Worm (Caenorhabditis elegans) whole organism, L4/young adult: ENCODE measurements around the gene C05E7.3.

ENCODE experiments used
- dao-5 ChIP-seq: sonication (generic microtip); optimal IDR thresholded peaks from 2 replicates; lab custom pipeline; 2016; ENCODE audit warnings: missing genotype, missing genetic modification characterization, moderate library complexity, missing compliant biosample characterization
- him-1 ChIP-seq: sonication (generic microtip); optimal IDR thresholded peaks from 2 replicates; lab custom pipeline; 2016; ENCODE audit warnings: missing genotype, missing genetic modification reagents, missing genetic modification characterization, missing compliant biosample characterization

ce11 chrX:12908715-12909114 is 37.7 kb downstream of the C05E7.3 start:
- TF ChIP-seq dao-5 (no peak), him-1 (tag; lab: Kevin White, UChicago) (no peak)
